Worm (Caenorhabditis elegans) whole organism, early embryonic: ENCODE results near the gene Y66C5A.2.

ENCODE experiments used
- F13C5.2 ChIP-seq: sonication (generic microtip); optimal IDR thresholded peaks from 2 replicates; lab custom pipeline; 2017; ENCODE audit warnings: mild to moderate bottlenecking, missing genetic modification characterization, inconsistent platforms, missing compliant biosample characterization
- aly-1 ChIP-seq: sonication (generic microtip); optimal IDR thresholded peaks from 2 replicates; lab custom pipeline; 2016; ENCODE audit warnings: missing genetic modification characterization, missing compliant biosample characterization
- ama-1 ChIP-seq: fragments of 150-350 bp; optimal IDR thresholded peaks from 2 replicates; lab custom pipeline; 2014
- ceh-36 ChIP-seq: sonication (generic microtip); optimal IDR thresholded peaks from 2 replicates; lab custom pipeline; 2016; ENCODE audit warnings: missing genetic modification characterization, inconsistent platforms, missing compliant biosample characterization
- flt-1 ChIP-seq: fragments of 200-800 bp; sonication (Bioruptor generic); IDR thresholded peaks from 2 replicates; pipeline ENCODE4 v1.3.6; 2022; ENCODE audit warnings: missing genetic modification characterization, missing compliant biosample characterization
- hmbx-1 ChIP-seq: sonication (generic microtip); optimal IDR thresholded peaks from 2 replicates; lab custom pipeline; 2016; ENCODE audit warnings: mild to moderate bottlenecking, missing genetic modification characterization, missing compliant biosample characterization
- hmg-4 ChIP-seq: fragments of 200-800 bp; sonication (Bioruptor generic); optimal IDR thresholded peaks from 2 replicates; lab custom pipeline; 2018; ENCODE audit warnings: mild to moderate bottlenecking, missing genetic modification characterization, missing compliant biosample characterization
- pes-1 ChIP-seq: fragments of 200-800 bp; sonication (Bioruptor generic); IDR thresholded peaks from 2 replicates; pipeline ENCODE4 v1.3.6; 2022; ENCODE audit warnings: missing genetic modification reagents, missing genetic modification characterization, missing compliant biosample characterization
- scrt-1 ChIP-seq: fragments of 200-800 bp; sonication (Bioruptor generic); IDR thresholded peaks from 2 replicates; pipeline ENCODE4 v1.3.6; 2022; ENCODE audit warnings: missing genetic modification characterization, missing compliant biosample characterization
- sea-1 ChIP-seq: fragments of 200-800 bp; sonication (Bioruptor generic); conservative IDR thresholded peaks from 2 replicates; pipeline ENCODE4 v1.3.6; 2022; ENCODE audit warnings: missing genetic modification characterization, missing compliant biosample characterization
- tbx-37 ChIP-seq: fragments of 200-800 bp; sonication (Bioruptor generic); conservative IDR thresholded peaks from 2 replicates; pipeline ENCODE4 v1.3.6; 2022; ENCODE audit warnings: missing genetic modification reagents, missing genetic modification characterization, missing compliant biosample characterization
- tra-4 ChIP-seq: sonication (generic microtip); optimal IDR thresholded peaks from 2 replicates; lab custom pipeline; 2017; ENCODE audit warnings: missing genetic modification characterization, missing compliant biosample characterization

DNA sequence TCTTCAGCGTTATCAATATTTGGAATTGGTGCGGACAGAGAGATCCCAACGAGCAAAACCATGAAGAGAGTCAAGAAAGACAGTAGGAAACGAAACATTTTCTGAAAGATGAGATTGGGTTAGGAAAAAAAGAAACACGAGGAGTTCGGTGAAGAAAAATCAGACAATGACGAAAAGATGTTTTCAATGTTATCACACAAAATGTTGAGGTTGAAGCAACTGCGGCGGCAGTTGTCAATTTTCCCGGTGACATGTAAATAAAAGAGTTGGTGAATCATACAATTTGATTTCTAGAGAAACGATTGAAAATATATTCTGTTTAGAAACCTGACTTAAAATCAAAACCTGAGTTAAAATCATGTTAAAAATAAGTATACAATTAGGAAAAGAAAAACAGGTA, 6.8 kb upstream of the Y66C5A.2 start, which contains the start of gene F23D12.7:
- TF ChIP-seq pes-1 (no peak), flt-1 (GFP tag; lab: Robert Waterston, UW) (no peak), ama-1 (lab: Kevin White, UChicago) (no peak), aly-1 (no peak), scrt-1 (GFP tag; lab: Robert Waterston, UW) (no peak), hmbx-1 (tag; lab: Kevin White, UChicago) (no peak), sea-1 (GFP tag; lab: Robert Waterston, UW) (no peak), ceh-36 (no peak), hmg-4 (GFP tag; lab: Kevin White, UChicago) (no peak), F13C5.2 (tag; lab: Kevin White, UChicago) (no peak), tbx-37 (GFP tag; lab: Robert Waterston, UW) (no peak), tra-4 (tag; lab: Kevin White, UChicago) (no peak)
